Worm (Caenorhabditis elegans): ENCODE data around the gene Y45F10D.2.

DNA sequence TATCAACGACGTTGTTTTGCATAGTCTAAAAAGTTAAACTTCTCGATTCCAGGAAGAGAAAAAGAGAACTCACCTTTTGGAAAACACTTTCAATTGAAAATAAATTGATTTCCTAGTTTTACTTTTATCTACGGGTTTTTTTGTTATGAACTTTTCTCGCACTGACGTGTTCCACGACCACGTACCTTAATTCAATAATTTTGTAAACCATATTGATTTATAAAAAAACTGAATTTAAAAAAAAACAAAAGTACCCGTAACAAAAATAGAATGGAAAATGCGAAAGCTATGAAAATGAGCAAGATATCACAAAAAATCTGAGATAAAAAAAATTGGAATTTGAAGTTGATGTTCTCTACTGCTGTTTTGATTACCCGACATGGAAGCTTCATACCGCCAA, 32.2 kb downstream of the Y45F10D.2 start, which contains the start of gene C47A4.3:
- TF ChIP-seq R02D3.7 (tag; optimal IDR thresholded peaks at IDR 0.05) (no peak), ztf-4 (tag; optimal IDR thresholded peaks at IDR 0.05) (no peak), fkh-10 (GFP tag; optimal IDR thresholded peaks at IDR 0.05) (no peak), unc-62 (GFP tag; optimal IDR thresholded peaks at IDR 0.05) (no peak), ceh-82 (tag; optimal IDR thresholded peaks at IDR 0.05) (no peak), nhr-76 (tag; optimal IDR thresholded peaks at IDR 0.05) (no peak), elt-1 (tag; optimal IDR thresholded peaks at IDR 0.05) (no peak), fos-1 (tag; optimal IDR thresholded peaks at IDR 0.05) (no peak), lsy-12 (tag; optimal IDR thresholded peaks at IDR 0.05) (no peak), ama-1 (optimal IDR thresholded peaks at IDR 0.05) (no peak), ztf-11 (tag; optimal IDR thresholded peaks at IDR 0.05) (no peak), nfya-1 (tag; optimal IDR thresholded peaks at IDR 0.05; ENCODE audit: insufficient read depth) (no peak), nhr-25 (tag; optimal IDR thresholded peaks at IDR 0.05) (no peak)

Data from whole organism, L3 larva.